Fruit fly (Drosophila melanogaster): Measurements from ENCODE around the gene CG33664.

DNA sequence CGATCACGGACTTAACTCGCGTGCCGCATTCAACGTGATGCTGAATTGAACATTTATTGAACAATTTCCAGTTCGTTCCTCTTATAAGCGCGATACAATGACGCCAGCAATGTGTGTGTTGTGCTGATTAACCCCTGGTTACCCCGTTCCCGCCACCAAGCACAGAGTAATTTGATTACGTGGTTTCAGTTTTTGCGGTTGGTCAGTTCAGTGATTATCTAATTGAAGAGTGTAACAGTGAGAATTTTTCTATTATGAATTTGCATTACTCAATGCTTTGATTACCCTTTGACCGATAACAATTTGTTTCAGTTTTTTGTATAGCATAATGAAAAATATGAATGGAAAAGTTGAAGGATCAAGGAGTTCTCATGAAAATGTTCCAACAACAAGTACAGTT lies 46.3 kb upstream of the CG33664 start, which contains the start of gene CG3842:
- TF ChIP-seq CG8478 (optimal IDR thresholded peaks at IDR 0.05), result no peak
- TF ChIP-seq CTCF (optimal IDR thresholded peaks at IDR 0.05), result no peak
